Worm (Caenorhabditis elegans) whole organism, L2 larva: ENCODE data around the gene lin-31.

Experiments
- C34F6.9 ChIP-seq: fragments of 150-350 bp; optimal IDR thresholded peaks from 2 replicates; lab custom pipeline; 2014; ENCODE audit warnings: missing biosample characterization, missing genetic modification characterization
- R02D3.7 ChIP-seq: fragments of 150-350 bp; optimal IDR thresholded peaks from 2 replicates; lab custom pipeline; 2014; ENCODE audit warnings: missing biosample characterization, missing genetic modification characterization
- Y55F3AM.14 ChIP-seq: fragments of 200-800 bp; sonication (Bioruptor generic); optimal IDR thresholded peaks from 2 replicates; lab custom pipeline; 2018; ENCODE audit warnings: mild to moderate bottlenecking, missing genetic modification characterization, missing compliant biosample characterization
- ZK546.5 ChIP-seq: sonication (generic microtip); optimal IDR thresholded peaks from 2 replicates; lab custom pipeline; 2017; ENCODE audit warnings: missing biosample characterization, missing genetic modification characterization
- alr-1 ChIP-seq: fragments of 150-350 bp; optimal IDR thresholded peaks from 2 replicates; lab custom pipeline; 2014; ENCODE audit warnings: missing biosample characterization, missing genetic modification characterization
- aly-2 ChIP-seq: fragments of 150-350 bp; optimal IDR thresholded peaks from 2 replicates; lab custom pipeline; 2014; ENCODE audit warnings: missing biosample characterization, missing genetic modification characterization
- ama-1 ChIP-seq: fragments of 150-350 bp; optimal IDR thresholded peaks from 2 replicates; lab custom pipeline; 2018; ENCODE audit warnings: inconsistent platforms
- blmp-1 ChIP-seq: sonication (generic microtip); optimal IDR thresholded peaks from 2 replicates; lab custom pipeline; 2017; ENCODE audit warnings: missing genetic modification characterization, mild to moderate bottlenecking, missing compliant biosample characterization, antibody characterized with exemption, moderate library complexity; ENCODE audit not compliant: insufficient read depth
- ceh-16 ChIP-seq: fragments of 150-350 bp; optimal IDR thresholded peaks from 2 replicates; lab custom pipeline; 2014; ENCODE audit warnings: missing biosample characterization, missing genetic modification characterization
- ceh-82 ChIP-seq: fragments of 150-350 bp; optimal IDR thresholded peaks from 2 replicates; lab custom pipeline; 2014; ENCODE audit warnings: missing biosample characterization, missing genetic modification characterization
- crh-2 ChIP-seq: sonication (generic microtip); optimal IDR thresholded peaks from 2 replicates; lab custom pipeline; 2017; ENCODE audit warnings: missing biosample characterization, missing genetic modification characterization
- elt-1 ChIP-seq: fragments of 150-350 bp; optimal IDR thresholded peaks from 2 replicates; lab custom pipeline; 2014; ENCODE audit warnings: missing biosample characterization, missing genetic modification characterization
- elt-3 ChIP-seq: sonication (generic microtip); optimal IDR thresholded peaks from 2 replicates; lab custom pipeline; 2017; ENCODE audit warnings: missing biosample characterization, missing genetic modification characterization
- fos-1 ChIP-seq: fragments of 150-350 bp; optimal IDR thresholded peaks from 2 replicates; lab custom pipeline; 2014; ENCODE audit warnings: missing biosample characterization, missing genetic modification characterization
- gmeb-1 ChIP-seq: fragments of 150-350 bp; optimal IDR thresholded peaks from 2 replicates; lab custom pipeline; 2014; ENCODE audit warnings: missing biosample characterization, missing genetic modification characterization
- lin-11 ChIP-seq: fragments of 150-350 bp; sonication (generic microtip); optimal IDR thresholded peaks from 2 replicates; lab custom pipeline; 2014; ENCODE audit warnings: missing biosample characterization, missing genetic modification characterization, inconsistent platforms, mixed read lengths
- lin-13 ChIP-seq: fragments of 150-350 bp; optimal IDR thresholded peaks from 2 replicates; lab custom pipeline; 2014; ENCODE audit warnings: missing biosample characterization, missing genetic modification reagents, missing genetic modification characterization
- lsy-2 ChIP-seq, 2 experiments: fragments of 150-350 bp in 1 of 2; sonication (generic microtip) in 1 of 2; optimal IDR thresholded peaks; 2 replicates each; lab custom pipeline; 2014 to 2017; ENCODE audit warnings: missing biosample characterization in 2 of 2, missing genetic modification characterization in 2 of 2
- mab-5 ChIP-seq: fragments of 150-350 bp; optimal IDR thresholded peaks from 2 replicates; lab custom pipeline; 2014; ENCODE audit warnings: missing biosample characterization, missing genetic modification characterization
- mbf-1 ChIP-seq: sonication (generic microtip); optimal IDR thresholded peaks from 2 replicates; lab custom pipeline; 2017; ENCODE audit warnings: missing biosample characterization, missing genetic modification characterization
- nhr-10 ChIP-seq: sonication (generic microtip); optimal IDR thresholded peaks from 2 replicates; lab custom pipeline; 2017; ENCODE audit warnings: missing biosample characterization, missing genetic modification characterization
- nhr-12 ChIP-seq: fragments of 150-350 bp; optimal IDR thresholded peaks from 2 replicates; lab custom pipeline; 2014; ENCODE audit warnings: missing biosample characterization, missing genetic modification characterization
- nhr-129 ChIP-seq: fragments of 150-350 bp; optimal IDR thresholded peaks from 2 replicates; lab custom pipeline; 2014; ENCODE audit warnings: missing biosample characterization, missing genetic modification characterization
- nhr-23 ChIP-seq: fragments of 150-350 bp; optimal IDR thresholded peaks from 2 replicates; lab custom pipeline; 2014; ENCODE audit warnings: missing biosample characterization, missing genetic modification reagents, missing genetic modification characterization
- nhr-25 ChIP-seq: fragments of 150-350 bp; sonication (generic microtip); optimal IDR thresholded peaks from 3 replicates; lab custom pipeline; 2014; ENCODE audit warnings: missing biosample characterization, missing genetic modification characterization
- nhr-77 ChIP-seq: fragments of 150-350 bp; optimal IDR thresholded peaks from 2 replicates; lab custom pipeline; 2014; ENCODE audit warnings: missing biosample characterization, missing genetic modification characterization
- peb-1 ChIP-seq: fragments of 150-350 bp; optimal IDR thresholded peaks from 2 replicates; lab custom pipeline; 2014; ENCODE audit warnings: missing biosample characterization, missing genetic modification characterization
- sma-3 ChIP-seq: sonication (generic microtip); optimal IDR thresholded peaks from 2 replicates; lab custom pipeline; 2016; ENCODE audit warnings: missing genetic modification reagents, missing genetic modification characterization, missing compliant biosample characterization
- sma-9 ChIP-seq, 2 experiments: fragments of 150-350 bp in 1 of 2; sonication (generic microtip) in 1 of 2; optimal IDR thresholded peaks; 2 replicates each; lab custom pipeline; 2014 to 2016; ENCODE audit warnings: missing genetic modification characterization in 2 of 2, mild to moderate bottlenecking in 1 of 2, missing biosample characterization in 1 of 2, missing compliant biosample characterization in 1 of 2, missing genetic modification reagents in 1 of 2, moderate library complexity in 1 of 2
- snpc-4 ChIP-seq: fragments of 150-350 bp; optimal IDR thresholded peaks from 2 replicates; lab custom pipeline; 2014; ENCODE audit warnings: missing biosample characterization, missing genetic modification characterization
- unc-39 ChIP-seq: fragments of 150-350 bp; optimal IDR thresholded peaks from 2 replicates; lab custom pipeline; 2014; ENCODE audit warnings: missing biosample characterization, missing genetic modification characterization
- unc-55 ChIP-seq: fragments of 150-350 bp; sonication (generic microtip); optimal IDR thresholded peaks from 3 replicates; lab custom pipeline; 2014; ENCODE audit warnings: missing biosample characterization, missing genetic modification reagents, missing genetic modification characterization
- unc-62 ChIP-seq: fragments of 150-350 bp; optimal IDR thresholded peaks from 2 replicates; lab custom pipeline; 2014; ENCODE audit warnings: missing biosample characterization, missing genetic modification reagents, missing genetic modification characterization
- zag-1 ChIP-seq: fragments of 150-350 bp; optimal IDR thresholded peaks from 2 replicates; lab custom pipeline; 2014; ENCODE audit warnings: missing biosample characterization, missing genetic modification characterization
- ztf-1 ChIP-seq: fragments of 200-800 bp; sonication (Bioruptor generic); conservative IDR thresholded peaks from 2 replicates; pipeline ENCODE4 v1.3.6; 2022; ENCODE audit warnings: missing genetic modification characterization, missing compliant biosample characterization
- ztf-11 ChIP-seq: sonication (generic microtip); optimal IDR thresholded peaks from 2 replicates; lab custom pipeline; 2017; ENCODE audit warnings: missing biosample characterization, missing genetic modification characterization
- ztf-4 ChIP-seq: fragments of 150-350 bp; optimal IDR thresholded peaks from 2 replicates; lab custom pipeline; 2014; ENCODE audit warnings: missing biosample characterization, missing genetic modification characterization

Gene lin-31

ce11 chrII:3968070-3968469 lies 14.3 kb upstream of the lin-31 start:
- TF ChIP-seq ceh-82 (tag; lab: Kevin White, UChicago) (no peak), ztf-11 (no peak), nhr-77 (no peak), aly-2 (tag; lab: Kevin White, UChicago) (no peak), unc-62 (GFP tag; lab: Kevin White, UChicago) (no peak), crh-2 (tag; lab: Kevin White, UChicago) (no peak), C34F6.9 (tag; lab: Kevin White, UChicago) (no peak), nhr-10 (tag; lab: Kevin White, UChicago) (no peak), fos-1 (tag; lab: Kevin White, UChicago) (no peak), nhr-129 (tag; lab: Kevin White, UChicago) (no peak), elt-3 (tag; lab: Kevin White, UChicago) (no peak), lin-11 (tag; lab: Kevin White, UChicago) (no peak), ZK546.5 (tag; lab: Kevin White, UChicago) (no peak), R02D3.7 (tag; lab: Kevin White, UChicago) (no peak), elt-1 (tag; lab: Kevin White, UChicago) (no peak), Y55F3AM.14 (GFP tag; lab: Kevin White, UChicago) (no peak), lsy-2 (tag; optimal IDR thresholded peaks at IDR 0.05; lab: Kevin White, UChicago) (no peak)

ce11 chrII:3968808-3969207 lies 13.5 kb upstream of the lin-31 start:
- TF ChIP-seq lin-13 (no peak), R02D3.7 (tag; lab: Kevin White, UChicago) (no peak), ceh-16 (tag; lab: Kevin White, UChicago) (no peak), peb-1 (tag; lab: Kevin White, UChicago) (no peak), sma-3 (no peak), ama-1 (lab: Kevin White, UChicago) (no peak), unc-39 (no peak), sma-9 (GFP tag; optimal IDR thresholded peaks at IDR 0.05; lab: Kevin White, UChicago) (no peak), sma-9 (tag; optimal IDR thresholded peaks at IDR 0.05; lab: Kevin White, UChicago) (no peak), ceh-82 (tag; lab: Kevin White, UChicago) (no peak), lsy-2 (tag; optimal IDR thresholded peaks at IDR 0.05; lab: Kevin White, UChicago) (no peak), crh-2 (tag; lab: Kevin White, UChicago) (no peak), mbf-1 (no peak), elt-3 (tag; lab: Kevin White, UChicago) (no peak), ztf-4 (tag; lab: Kevin White, UChicago) (no peak), ztf-1 (GFP tag; lab: Robert Waterston, UW) (no peak), nhr-12 (no peak), unc-55 (no peak), snpc-4 (tag; lab: Kevin White, UChicago) (no peak), mab-5 (tag; lab: Kevin White, UChicago) (no peak)

ce11 chrII:3972153-3972552 lies 10.2 kb upstream of the lin-31 start, which contains the start of gene K10G6.9:
TSS of gene K10G6.9 (plus strand) at chrII:3972262.
- TF ChIP-seq snpc-4 (tag; lab: Kevin White, UChicago) (no peak), ama-1 (lab: Kevin White, UChicago) (peak; percentile 62)

ce11 chrII:3974953-3975352 lies 7.4 kb upstream of the lin-31 start, which contains the start of gene cank-26:
TSS of gene cank-26 (minus strand) at chrII:3975065.
- TF ChIP-seq gmeb-1 (tag; lab: Kevin White, UChicago) = no peak
- no peak for TF ChIP-seq zag-1 (tag; lab: Kevin White, UChicago)
- TF ChIP-seq elt-3 (tag; lab: Kevin White, UChicago) = no peak
- no peak for TF ChIP-seq R02D3.7 (tag; lab: Kevin White, UChicago)
- no peak for TF ChIP-seq lsy-2 (tag; optimal IDR thresholded peaks at IDR 0.05; lab: Kevin White, UChicago)
- TF ChIP-seq mab-5 (tag; lab: Kevin White, UChicago) = no peak
- no peak for TF ChIP-seq nhr-12
- TF ChIP-seq, all 48 proteins: peak for 0

ce11 chrII:3975942-3976341 lies 6.4 kb upstream of the lin-31 start, which contains the start of gene dos-2:
TSS of gene dos-2 (plus strand) at chrII:3976242.
- TF ChIP-seq nhr-10 (tag; lab: Kevin White, UChicago) (no peak), unc-55 (no peak), nhr-23 (tag; lab: Kevin White, UChicago) (no peak), ceh-16 (tag; lab: Kevin White, UChicago) (no peak), fos-1 (tag; lab: Kevin White, UChicago) (no peak), R02D3.7 (tag; lab: Kevin White, UChicago) (no peak), unc-62 (GFP tag; lab: Kevin White, UChicago) (no peak), sma-9 (GFP tag; optimal IDR thresholded peaks at IDR 0.05; lab: Kevin White, UChicago) (no peak), sma-9 (tag; optimal IDR thresholded peaks at IDR 0.05; lab: Kevin White, UChicago) (no peak), blmp-1 (tag; lab: Kevin White, UChicago) (no peak), ceh-82 (tag; lab: Kevin White, UChicago) (no peak), unc-39 (no peak), nhr-25 (tag; lab: Kevin White, UChicago) (no peak), elt-3 (tag; lab: Kevin White, UChicago) (no peak), alr-1 (tag; lab: Kevin White, UChicago) (no peak), mbf-1 (no peak)
